Fruit fly (Drosophila melanogaster): ENCODE data around the gene daed.

daed gene

dm6 chr2L:2177312-2177968 is 38.7 kb downstream of the daed start (continued):
- TF ChIP-seq psq (GFP tag; optimal IDR thresholded peaks at IDR 0.05) (no peak), CG5953 (GFP tag; IDR thresholded peaks at IDR 0.05) (no peak), CG10431 (GFP tag; optimal IDR thresholded peaks at IDR 0.05) (no peak), CHES-1-like (GFP tag; optimal IDR thresholded peaks at IDR 0.05) (peak; percentile 49), ttk (GFP tag; IDR thresholded peaks at IDR 0.05) (no peak), MESR4 (GFP tag; optimal IDR thresholded peaks at IDR 0.05) (no peak), fd96Cb (tag; optimal IDR thresholded peaks at IDR 0.05) (peak; percentile 49), Dip3 (GFP tag; optimal IDR thresholded peaks at IDR 0.05) (peak; percentile 43), trem (tag; optimal IDR thresholded peaks at IDR 0.05) (no peak), HLH54F (GFP tag; optimal IDR thresholded peaks at IDR 0.05) (peak; percentile 56), CG16863 (GFP tag; optimal IDR thresholded peaks at IDR 0.05) (peak; percentile 61), hb (GFP tag; IDR thresholded peaks at IDR 0.05; ENCODE audit: partially characterized antibody) (no peak), Mrtf (GFP tag; IDR thresholded peaks at IDR 0.05) (peak; percentile 51; the same call in 1 of the 3 replicates), lab (GFP tag; optimal IDR thresholded peaks at IDR 0.05) (peak; percentile 23), CG3838 (GFP tag; optimal IDR thresholded peaks at IDR 0.05) (no peak), CG32772 (GFP tag; IDR thresholded peaks at IDR 0.05) (peak; percentile 27; the same call in 1 of the 2 replicates), dpn (GFP tag; optimal IDR thresholded peaks at IDR 0.05) (peak; percentile 30 to 42), ham (GFP tag; IDR thresholded peaks at IDR 0.05) (no peak), pum (GFP tag; optimal IDR thresholded peaks at IDR 0.05) (no peak), sob (GFP tag; IDR thresholded peaks at IDR 0.05) (peak; percentile 32; the same call in 1 of the 2 replicates), emc (GFP tag; optimal IDR thresholded peaks at IDR 0.05) (no peak), CG14965 (GFP tag; optimal IDR thresholded peaks at IDR 0.05; ENCODE audit: borderline replicate concordance) (no peak), CkIIα-i1 (GFP tag; IDR thresholded peaks at IDR 0.05) (no peak), btn (GFP tag; optimal IDR thresholded peaks at IDR 0.05) (no peak), jumu (GFP tag; optimal IDR thresholded peaks at IDR 0.05) (peak; percentile 27), HLHmδ (GFP tag; optimal IDR thresholded peaks at IDR 0.05) (no peak), CG2116 (GFP tag; optimal IDR thresholded peaks at IDR 0.05) (no peak), CG1647 (GFP tag; optimal IDR thresholded peaks at IDR 0.05) (peak; percentile 59), dm (GFP tag; optimal IDR thresholded peaks at IDR 0.05) (no peak), CG15514 (GFP tag; optimal IDR thresholded peaks at IDR 0.05) (peak; percentile 30), CG34422 (GFP tag; IDR thresholded peaks at IDR 0.05) (no peak), B-H2 (GFP tag; optimal IDR thresholded peaks at IDR 0.05) (no peak), CG10147 (GFP tag; optimal IDR thresholded peaks at IDR 0.05) (no peak), trh (GFP tag; optimal IDR thresholded peaks at IDR 0.05) (no peak), CG15073 (GFP tag; optimal IDR thresholded peaks at IDR 0.05) (no peak), HLH3B (GFP tag; IDR thresholded peaks at IDR 0.05) (peak; percentile 56; the same call in 1 of the 2 replicates), az2 (GFP tag; optimal IDR thresholded peaks at IDR 0.05) (peak; percentile 52), CG10321 (GFP tag; IDR thresholded peaks at IDR 0.05) (no peak), CG8089 (GFP tag; optimal IDR thresholded peaks at IDR 0.05) (no peak), mam (GFP tag; optimal IDR thresholded peaks at IDR 0.05) (peak; percentile 50), CG4328 (GFP tag; optimal IDR thresholded peaks at IDR 0.05) (no peak), CG13296 (GFP tag; optimal IDR thresholded peaks at IDR 0.05) (no peak), wdn (GFP tag; IDR thresholded peaks at IDR 0.05) (no peak), BtbVII (GFP tag; optimal IDR thresholded peaks at IDR 0.05) (no peak), Elba2 (GFP tag; optimal IDR thresholded peaks at IDR 0.05) (no peak), aop (GFP tag; IDR thresholded peaks at IDR 0.05) (no peak), Dfd (GFP tag; optimal IDR thresholded peaks at IDR 0.05) (no peak), CG18599 (GFP tag; optimal IDR thresholded peaks at IDR 0.05) (peak; percentile 63), Deaf1 (tag; optimal IDR thresholded peaks at IDR 0.05) (no peak), CG11504 (tag; optimal IDR thresholded peaks at IDR 0.05) (peak; percentile 54), CG5245 (GFP tag; optimal IDR thresholded peaks at IDR 0.05) (no peak)
